Worm (Caenorhabditis elegans) whole organism, L4 larva: ENCODE data around the gene idpp-6.

ENCODE experiments used
- F37D6.2 ChIP-seq: sonication (generic microtip); optimal IDR thresholded peaks from 2 replicates; lab custom pipeline; 2016; ENCODE audit warnings: mild to moderate bottlenecking, missing genetic modification characterization, missing compliant biosample characterization
- F44E2.7 ChIP-seq: fragments of 200-800 bp; sonication (Bioruptor generic); IDR thresholded peaks from 2 replicates; pipeline ENCODE4 v2.1.2; 2022; ENCODE audit warnings: missing genetic modification characterization, missing compliant biosample characterization
- F49E8.2 ChIP-seq: sonication (generic microtip); optimal IDR thresholded peaks from 2 replicates; lab custom pipeline; 2016; ENCODE audit warnings: missing compliant biosample characterization, mild to moderate bottlenecking, missing genetic modification characterization, borderline replicate concordance
- Y48G9A.11 ChIP-seq: fragments of 200-800 bp; sonication (Bioruptor generic); IDR thresholded peaks from 2 replicates; pipeline ENCODE4 v1.3.6; 2022; ENCODE audit warnings: missing genetic modification reagents, missing genetic modification characterization, missing compliant biosample characterization
- Y75B8A.6 ChIP-seq: fragments of 200-800 bp; sonication (Bioruptor generic); IDR thresholded peaks from 2 replicates; pipeline ENCODE4 v1.3.6; 2022; ENCODE audit warnings: missing genetic modification reagents, missing genetic modification characterization, missing compliant biosample characterization
- ZK546.5 ChIP-seq, 2 experiments: sonication (generic microtip); optimal IDR thresholded peaks; 2 replicates each; lab custom pipeline; 2017; ENCODE audit warnings: missing biosample characterization in 2 of 2, missing genetic modification characterization in 2 of 2
- aha-1 ChIP-seq: fragments of 150-350 bp; peaks from one replicate; lab custom pipeline; 2014; ENCODE audit warnings: missing biosample characterization, missing genetic modification characterization
- ama-1 ChIP-seq: fragments of 150-350 bp; optimal IDR thresholded peaks from 2 replicates; lab custom pipeline; 2014; ENCODE audit warnings: inconsistent platforms, mixed read lengths
- attf-4 ChIP-seq: sonication (generic microtip); optimal IDR thresholded peaks from 3 replicates; lab custom pipeline; 2017; ENCODE audit warnings: missing biosample characterization, missing genetic modification characterization
- ceh-20 ChIP-seq: fragments of 200-800 bp; sonication (Bioruptor generic); IDR thresholded peaks from 2 replicates; pipeline ENCODE4 v1.3.6; 2022; ENCODE audit warnings: missing genetic modification reagents, missing genetic modification characterization, missing compliant biosample characterization
- ceh-32 ChIP-seq: sonication (generic microtip); optimal IDR thresholded peaks from 2 replicates; lab custom pipeline; 2016; ENCODE audit warnings: mild to moderate bottlenecking, missing genetic modification characterization, missing compliant biosample characterization; ENCODE audit not compliant: poor library complexity
- ces-1 ChIP-seq: fragments of 150-350 bp; sonication (generic microtip); optimal IDR thresholded peaks from 4 replicates; lab custom pipeline; 2014; ENCODE audit warnings: missing biosample characterization, missing genetic modification reagents, missing genetic modification characterization
- cey-2 ChIP-seq: sonication (generic microtip); optimal IDR thresholded peaks from 3 replicates; lab custom pipeline; 2017; ENCODE audit warnings: missing genetic modification characterization, mild to moderate bottlenecking, missing compliant biosample characterization, antibody characterized with exemption, borderline replicate concordance; ENCODE audit not compliant: insufficient read depth
- ctbp-1 ChIP-seq: fragments of 200-800 bp; sonication (Bioruptor generic); IDR thresholded peaks from 2 replicates; pipeline ENCODE4 v1.3.6; 2022; ENCODE audit warnings: missing genetic modification reagents, missing genetic modification characterization, missing compliant biosample characterization
- daf-12 ChIP-seq: fragments of 150-350 bp; optimal IDR thresholded peaks from 2 replicates; lab custom pipeline; 2014; ENCODE audit warnings: missing biosample characterization, missing genetic modification reagents, missing genetic modification characterization
- daf-16 ChIP-seq, 3 experiments: sonication (generic microtip); optimal IDR thresholded peaks; 2 replicates each; lab custom pipeline; 2016 to 2017; ENCODE audit warnings: missing genetic modification characterization in 3 of 3, missing genetic modification reagents in 3 of 3, mild to moderate bottlenecking in 2 of 3, missing compliant biosample characterization in 2 of 3, missing biosample characterization in 1 of 3, moderate library complexity in 1 of 3
- dmd-6 ChIP-seq: fragments of 200-800 bp; sonication (Bioruptor generic); IDR thresholded peaks from 2 replicates; pipeline ENCODE4 v1.3.6; 2022; ENCODE audit warnings: missing genetic modification reagents, missing genetic modification characterization, missing compliant biosample characterization
- dmd-9 ChIP-seq: fragments of 200-800 bp; sonication (Bioruptor generic); IDR thresholded peaks from 2 replicates; pipeline ENCODE4 v1.3.6; 2022; ENCODE audit warnings: missing genetic modification reagents, missing genetic modification characterization, missing compliant biosample characterization
- dpl-1 ChIP-seq: fragments of 150-350 bp; optimal IDR thresholded peaks from 2 replicates; lab custom pipeline; 2014; ENCODE audit warnings: missing biosample characterization, missing genetic modification reagents, missing genetic modification characterization
- dve-1 ChIP-seq: sonication (generic microtip); optimal IDR thresholded peaks from 2 replicates; lab custom pipeline; 2017; ENCODE audit warnings: antibody characterized with exemption, mild to moderate bottlenecking, missing genetic modification characterization, missing compliant biosample characterization; ENCODE audit not compliant: insufficient read depth
- egl-27 ChIP-seq: sonication (generic microtip); optimal IDR thresholded peaks from 3 replicates; lab custom pipeline; 2017; ENCODE audit warnings: missing biosample characterization, missing genetic modification reagents, missing genetic modification characterization
- hlh-11 ChIP-seq: fragments of 200-800 bp; sonication (Bioruptor generic); optimal IDR thresholded peaks from 2 replicates; lab custom pipeline; 2018; ENCODE audit warnings: mild to moderate bottlenecking, missing genetic modification characterization, missing compliant biosample characterization
- hlh-30 ChIP-seq: sonication (generic microtip); optimal IDR thresholded peaks from 2 replicates; lab custom pipeline; 2017; ENCODE audit warnings: antibody characterized with exemption, mild to moderate bottlenecking, missing genetic modification characterization, missing compliant biosample characterization; ENCODE audit not compliant: insufficient read depth
- lin-13 ChIP-seq: fragments of 150-350 bp; optimal IDR thresholded peaks from 2 replicates; lab custom pipeline; 2014; ENCODE audit warnings: missing biosample characterization, missing genetic modification reagents, missing genetic modification characterization
- lin-38 ChIP-seq: fragments of 200-800 bp; sonication (Bioruptor generic); IDR thresholded peaks from 2 replicates; pipeline ENCODE4 v1.3.6; 2022; ENCODE audit warnings: missing genetic modification reagents, missing genetic modification characterization, missing compliant biosample characterization
- lsy-2 ChIP-seq, 2 experiments: fragments of 150-350 bp in 1 of 2; sonication (generic microtip) in 1 of 2; optimal IDR thresholded peaks; 2 replicates each; lab custom pipeline; 2014 to 2017; ENCODE audit warnings: missing biosample characterization in 2 of 2, missing genetic modification characterization in 2 of 2
- madf-9 ChIP-seq: fragments of 200-800 bp; sonication (Bioruptor generic); conservative IDR thresholded peaks from 2 replicates; pipeline ENCODE4 v1.3.6; 2022; ENCODE audit warnings: missing genetic modification reagents, missing genetic modification characterization, missing compliant biosample characterization
- mdt-29 ChIP-seq: fragments of 200-800 bp; sonication (Bioruptor generic); IDR thresholded peaks from 2 replicates; pipeline ENCODE4 v1.3.6; 2022; ENCODE audit warnings: missing genetic modification reagents, missing genetic modification characterization, missing compliant biosample characterization
- mep-1 ChIP-seq: fragments of 150-350 bp; sonication (generic microtip); optimal IDR thresholded peaks from 3 replicates; lab custom pipeline; 2014; ENCODE audit warnings: missing biosample characterization, missing genetic modification characterization
- nhr-102 ChIP-seq: sonication (generic microtip); optimal IDR thresholded peaks from 2 replicates; lab custom pipeline; 2016; ENCODE audit warnings: mild to moderate bottlenecking, missing genetic modification characterization, moderate library complexity, missing compliant biosample characterization
- nhr-11 ChIP-seq: fragments of 150-350 bp; optimal IDR thresholded peaks from 2 replicates; lab custom pipeline; 2014; ENCODE audit warnings: missing biosample characterization, missing genetic modification characterization
- nhr-237 ChIP-seq: sonication (generic microtip); optimal IDR thresholded peaks from 2 replicates; lab custom pipeline; 2017; ENCODE audit warnings: missing biosample characterization, missing genetic modification characterization
- nhr-25 ChIP-seq: sonication (generic microtip); optimal IDR thresholded peaks from 2 replicates; lab custom pipeline; 2017; ENCODE audit warnings: missing genetic modification characterization, mild to moderate bottlenecking, missing compliant biosample characterization, antibody characterized with exemption, moderate library complexity, borderline replicate concordance; ENCODE audit not compliant: insufficient read depth
- nhr-41 ChIP-seq: fragments of 200-800 bp; sonication (Bioruptor generic); IDR thresholded peaks from 2 replicates; pipeline ENCODE4 v1.3.6; 2022; ENCODE audit warnings: missing genetic modification reagents, missing genetic modification characterization, missing compliant biosample characterization
- nhr-6 ChIP-seq: fragments of 150-350 bp; optimal IDR thresholded peaks from 2 replicates; lab custom pipeline; 2014; ENCODE audit warnings: missing biosample characterization, missing genetic modification characterization
- nhr-77 ChIP-seq: fragments of 150-350 bp; optimal IDR thresholded peaks from 2 replicates; lab custom pipeline; 2014; ENCODE audit warnings: missing biosample characterization, missing genetic modification characterization
- pha-4 ChIP-seq, 2 experiments: fragments of 150-350 bp in 1 of 2; fragments of 200-800 bp in 1 of 2; sonication (Bioruptor generic) in 1 of 2; IDR thresholded peaks in 1 of 2; optimal IDR thresholded peaks in 1 of 2; 2 replicates each; pipeline versions ENCODE4 v1.3.6 to Lab custom; 2014 to 2022; ENCODE audit warnings: missing genetic modification characterization in 2 of 2, missing genetic modification reagents in 2 of 2, missing biosample characterization in 1 of 2, missing compliant biosample characterization in 1 of 2
- php-3 ChIP-seq: fragments of 200-800 bp; sonication (Bioruptor generic); IDR thresholded peaks from 2 replicates; pipeline ENCODE4 v1.3.6; 2022; ENCODE audit warnings: missing genetic modification reagents, missing genetic modification characterization, missing compliant biosample characterization
- pqm-1 ChIP-seq: sonication (generic microtip); optimal IDR thresholded peaks from 2 replicates; lab custom pipeline; 2017; ENCODE audit warnings: missing biosample characterization, missing genetic modification characterization
- rbr-2 ChIP-seq: sonication (generic microtip); optimal IDR thresholded peaks from 2 replicates; lab custom pipeline; 2016; ENCODE audit warnings: missing genotype, missing genetic modification characterization, missing compliant biosample characterization
- skn-1 ChIP-seq: fragments of 150-350 bp; optimal IDR thresholded peaks from 2 replicates; lab custom pipeline; 2014; ENCODE audit warnings: missing biosample characterization, missing genetic modification characterization
- snpc-4 ChIP-seq: fragments of 150-350 bp; optimal IDR thresholded peaks from 2 replicates; lab custom pipeline; 2014; ENCODE audit warnings: missing biosample characterization, missing genetic modification characterization
- tag-97 ChIP-seq: fragments of 200-800 bp; sonication (Bioruptor generic); IDR thresholded peaks from 2 replicates; pipeline ENCODE4 v1.3.6; 2022; ENCODE audit warnings: missing genetic modification characterization, missing compliant biosample characterization
- unc-39 ChIP-seq: sonication (generic microtip); optimal IDR thresholded peaks from 2 replicates; lab custom pipeline; 2017; ENCODE audit warnings: missing biosample characterization, missing genetic modification characterization
- vab-7 ChIP-seq: fragments of 200-800 bp; sonication (Bioruptor generic); IDR thresholded peaks from 2 replicates; pipeline ENCODE4 v1.3.6; 2022; ENCODE audit warnings: missing genetic modification reagents, missing genetic modification characterization, missing compliant biosample characterization
- zfp-2 ChIP-seq: sonication (generic microtip); optimal IDR thresholded peaks from 2 replicates; lab custom pipeline; 2016; ENCODE audit warnings: mild to moderate bottlenecking, missing genetic modification characterization, missing compliant biosample characterization
- zip-2 ChIP-seq: fragments of 150-350 bp; optimal IDR thresholded peaks from 2 replicates; lab custom pipeline; 2014; ENCODE audit warnings: missing biosample characterization, missing genetic modification characterization
- ztf-11 ChIP-seq: fragments of 150-350 bp; optimal IDR thresholded peaks from 2 replicates; lab custom pipeline; 2014; ENCODE audit warnings: missing biosample characterization, missing genetic modification characterization
- ztf-7 ChIP-seq: fragments of 150-350 bp; optimal IDR thresholded peaks from 2 replicates; lab custom pipeline; 2014; ENCODE audit warnings: missing biosample characterization, missing genetic modification characterization

The idpp-6 gene

DNA sequence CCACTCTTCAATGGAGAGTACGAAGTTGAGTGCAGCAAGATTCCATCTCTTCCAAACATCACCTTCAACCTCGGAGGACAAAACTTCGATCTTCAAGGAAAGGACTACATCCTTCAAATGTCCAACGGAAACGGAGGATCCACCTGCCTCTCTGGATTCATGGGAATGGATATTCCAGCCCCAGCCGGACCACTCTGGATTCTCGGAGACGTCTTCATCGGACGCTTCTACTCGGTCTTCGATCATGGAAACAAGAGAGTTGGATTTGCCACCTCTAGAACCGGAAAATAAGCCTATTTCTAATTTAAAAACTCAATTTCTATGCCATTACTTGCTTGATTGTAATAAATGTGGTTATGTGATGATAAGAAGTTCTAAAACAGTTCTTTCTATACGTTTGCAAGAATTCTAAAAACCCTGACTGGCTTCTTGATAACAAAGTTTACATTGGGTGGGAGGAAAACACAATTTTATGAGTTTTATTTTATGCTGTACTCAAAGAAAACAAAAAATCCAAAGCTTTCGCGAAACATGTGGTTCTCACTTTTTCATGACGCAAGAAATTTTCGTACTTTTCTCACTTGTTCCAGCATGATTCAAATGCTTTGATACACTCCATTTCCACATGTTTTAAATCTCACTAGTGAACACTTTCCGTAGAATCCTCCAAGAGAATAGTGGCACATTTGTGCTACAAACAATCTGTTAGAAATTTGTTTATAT is 9.5 kb downstream of the idpp-6 start (continued):
- TF ChIP-seq cey-2 = no peak
- TF ChIP-seq unc-39 (tag; lab: Kevin White, UChicago) = no peak
- TF ChIP-seq Y48G9A.11 (GFP tag; lab: Robert Waterston, UW) = no peak
- TF ChIP-seq php-3 = peak; percentile 64; the same call in 1 of the 2 replicates
- no peak for TF ChIP-seq ama-1
- peak; percentile 95 for TF ChIP-seq aha-1 (tag; lab: Kevin White, UChicago)
- no peak for TF ChIP-seq ces-1 (GFP tag; lab: Kevin White, UChicago)
- TF ChIP-seq pqm-1 (tag; lab: Kevin White, UChicago) = peak; percentile 56
- TF ChIP-seq ctbp-1 (GFP tag; lab: Robert Waterston, UW) = no peak
- TF ChIP-seq nhr-6 = no peak
- no peak for TF ChIP-seq F37D6.2 (tag; lab: Kevin White, UChicago)
- TF ChIP-seq nhr-77 (tag; lab: Kevin White, UChicago) = peak; percentile 75
- peak; percentile 50 for TF ChIP-seq dmd-6
- TF ChIP-seq dve-1 (tag; lab: Kevin White, UChicago) = peak; percentile 80
- TF ChIP-seq Y75B8A.6 = no peak
- no peak for TF ChIP-seq ceh-20 (GFP tag; lab: Robert Waterston, UW)
- no peak for TF ChIP-seq attf-4 (tag; lab: Kevin White, UChicago)
- TF ChIP-seq hlh-11 (tag; lab: Kevin White, UChicago) = peak; percentile 65
- no peak for TF ChIP-seq daf-16 (GFP tag; optimal IDR thresholded peaks at IDR 0.05; lab: Kevin White, UChicago)
- TF ChIP-seq daf-16 (tag; optimal IDR thresholded peaks at IDR 0.05; lab: Kevin White, UChicago) = peak; percentile 97
- no peak for TF ChIP-seq egl-27 (tag; lab: Kevin White, UChicago)
- TF ChIP-seq skn-1 = no peak
- TF ChIP-seq ceh-32 (tag; lab: Kevin White, UChicago) = no peak
- no peak for TF ChIP-seq snpc-4 (tag; lab: Kevin White, UChicago)
- TF ChIP-seq tag-97 = no peak
- no peak for TF ChIP-seq madf-9 (GFP tag; lab: Robert Waterston, UW)
- peak; percentile 68 for TF ChIP-seq ztf-7 (tag; lab: Kevin White, UChicago)
- TF ChIP-seq dmd-9 = no peak
- no peak for TF ChIP-seq ZK546.5 (tag; optimal IDR thresholded peaks at IDR 0.05; lab: Kevin White, UChicago)
- TF ChIP-seq mdt-29 (GFP tag; lab: Robert Waterston, UW) = no peak
- TF ChIP-seq daf-12 (tag; lab: Kevin White, UChicago) = no peak
- no peak for TF ChIP-seq lin-13 (GFP tag; lab: Kevin White, UChicago)
- TF ChIP-seq nhr-102 = peak; percentile 25
- no peak for TF ChIP-seq nhr-41 (GFP tag; lab: Robert Waterston, UW)
- TF ChIP-seq pha-4 (GFP tag; IDR thresholded peaks at IDR 0.05; lab: Robert Waterston, UW) = peak; percentile 65
- TF ChIP-seq pha-4 (tag; optimal IDR thresholded peaks at IDR 0.05; lab: Kevin White, UChicago) = no peak
- TF ChIP-seq zip-2 = no peak
- TF ChIP-seq F44E2.7 (GFP tag; lab: Robert Waterston, UW) = no peak
- no peak for TF ChIP-seq nhr-25
- TF ChIP-seq nhr-11 (tag; lab: Kevin White, UChicago) = no peak
- TF ChIP-seq mep-1 (tag; lab: Kevin White, UChicago) = peak; percentile 74
- TF ChIP-seq zfp-2 (tag; lab: Kevin White, UChicago) = no peak
- TF ChIP-seq dpl-1 (GFP tag; lab: Kevin White, UChicago) = no peak
- no peak for TF ChIP-seq nhr-237
- no peak for TF ChIP-seq ztf-11
- no peak for TF ChIP-seq F49E8.2 (tag; lab: Kevin White, UChicago)
- no peak for TF ChIP-seq rbr-2 (tag; lab: Kevin White, UChicago)
- TF ChIP-seq lin-38 = peak; percentile 26; the same call in 1 of the 2 replicates
- peak in 1 of 2 experiments; percentile 26 for TF ChIP-seq lsy-2 (tag; optimal IDR thresholded peaks at IDR 0.05; lab: Kevin White, UChicago)
- no peak for TF ChIP-seq hlh-30 (tag; lab: Kevin White, UChicago)
- no peak for TF ChIP-seq vab-7 (GFP tag; lab: Robert Waterston, UW)
